Worm (Caenorhabditis elegans) whole organism, L4 larva: Measurements from ENCODE around the gene col-14.

ENCODE experiments used
- D1046.2 ChIP-seq: fragments of 200-800 bp; sonication (Bioruptor generic); IDR thresholded peaks from 2 replicates; pipeline ENCODE4 v1.3.6; 2022; ENCODE audit warnings: missing genetic modification characterization, missing compliant biosample characterization
- F44E2.7 ChIP-seq: fragments of 200-800 bp; sonication (Bioruptor generic); IDR thresholded peaks from 2 replicates; pipeline ENCODE4 v2.1.2; 2022; ENCODE audit warnings: missing genetic modification characterization, missing compliant biosample characterization
- T20F7.1 ChIP-seq: fragments of 200-800 bp; sonication (Bioruptor generic); optimal IDR thresholded peaks from 2 replicates; lab custom pipeline; 2018; ENCODE audit warnings: mild to moderate bottlenecking, missing genetic modification characterization, missing compliant biosample characterization
- T26A8.4 ChIP-seq: fragments of 200-800 bp; sonication (Bioruptor generic); IDR thresholded peaks from 2 replicates; pipeline ENCODE4 v1.3.6; 2022; ENCODE audit warnings: missing genetic modification characterization, missing compliant biosample characterization
- Y5F2A.4 ChIP-seq: fragments of 200-800 bp; sonication (Bioruptor generic); optimal IDR thresholded peaks from 2 replicates; lab custom pipeline; 2018; ENCODE audit warnings: mild to moderate bottlenecking, missing genetic modification characterization, missing compliant biosample characterization
- aly-2 ChIP-seq: sonication (generic microtip); optimal IDR thresholded peaks from 2 replicates; lab custom pipeline; 2018; ENCODE audit warnings: missing biosample characterization, missing genetic modification characterization
- ama-1 ChIP-seq: fragments of 150-350 bp; optimal IDR thresholded peaks from 2 replicates; lab custom pipeline; 2014; ENCODE audit warnings: inconsistent platforms, mixed read lengths
- ceh-20 ChIP-seq: fragments of 200-800 bp; sonication (Bioruptor generic); IDR thresholded peaks from 2 replicates; pipeline ENCODE4 v1.3.6; 2022; ENCODE audit warnings: missing genetic modification reagents, missing genetic modification characterization, missing compliant biosample characterization
- ctbp-1 ChIP-seq: fragments of 200-800 bp; sonication (Bioruptor generic); IDR thresholded peaks from 2 replicates; pipeline ENCODE4 v1.3.6; 2022; ENCODE audit warnings: missing genetic modification reagents, missing genetic modification characterization, missing compliant biosample characterization
- dmd-8 ChIP-seq: fragments of 200-800 bp; sonication (Bioruptor generic); IDR thresholded peaks from 2 replicates; pipeline ENCODE4 v1.3.6; 2022; ENCODE audit warnings: missing genetic modification characterization, missing compliant biosample characterization
- dpl-1 ChIP-seq: fragments of 150-350 bp; optimal IDR thresholded peaks from 2 replicates; lab custom pipeline; 2014; ENCODE audit warnings: missing biosample characterization, missing genetic modification reagents, missing genetic modification characterization
- duxl-1 ChIP-seq: sonication (generic microtip); optimal IDR thresholded peaks from 2 replicates; lab custom pipeline; 2016; ENCODE audit warnings: mild to moderate bottlenecking, missing genetic modification characterization, moderate library complexity, missing compliant biosample characterization; ENCODE audit not compliant: poor library complexity
- dve-1 ChIP-seq: sonication (generic microtip); optimal IDR thresholded peaks from 2 replicates; lab custom pipeline; 2017; ENCODE audit warnings: antibody characterized with exemption, mild to moderate bottlenecking, missing genetic modification characterization, missing compliant biosample characterization; ENCODE audit not compliant: insufficient read depth
- egl-43 ChIP-seq: fragments of 200-800 bp; sonication (Bioruptor generic); IDR thresholded peaks from 2 replicates; pipeline ENCODE4 v1.3.6; 2022; ENCODE audit warnings: missing genetic modification reagents, missing genetic modification characterization, missing compliant biosample characterization
- fkh-10 ChIP-seq: fragments of 150-350 bp; optimal IDR thresholded peaks from 2 replicates; lab custom pipeline; 2014; ENCODE audit warnings: missing biosample characterization, missing genetic modification reagents, missing genetic modification characterization
- fos-1 ChIP-seq: fragments of 150-350 bp; optimal IDR thresholded peaks from 2 replicates; lab custom pipeline; 2014; ENCODE audit warnings: missing biosample characterization, missing genetic modification characterization
- hlh-11 ChIP-seq: fragments of 200-800 bp; sonication (Bioruptor generic); optimal IDR thresholded peaks from 2 replicates; lab custom pipeline; 2018; ENCODE audit warnings: mild to moderate bottlenecking, missing genetic modification characterization, missing compliant biosample characterization
- hlh-30 ChIP-seq: sonication (generic microtip); optimal IDR thresholded peaks from 2 replicates; lab custom pipeline; 2017; ENCODE audit warnings: antibody characterized with exemption, mild to moderate bottlenecking, missing genetic modification characterization, missing compliant biosample characterization; ENCODE audit not compliant: insufficient read depth
- jun-1 ChIP-seq: fragments of 150-350 bp; optimal IDR thresholded peaks from 2 replicates; lab custom pipeline; 2014; ENCODE audit warnings: missing biosample characterization, missing genetic modification reagents, missing genetic modification characterization
- lin-15B ChIP-seq: fragments of 150-350 bp; sonication (generic microtip); optimal IDR thresholded peaks from 3 replicates; lab custom pipeline; 2014; ENCODE audit warnings: missing biosample characterization, missing genetic modification characterization
- lin-38 ChIP-seq: fragments of 200-800 bp; sonication (Bioruptor generic); IDR thresholded peaks from 2 replicates; pipeline ENCODE4 v1.3.6; 2022; ENCODE audit warnings: missing genetic modification reagents, missing genetic modification characterization, missing compliant biosample characterization
- lin-39 ChIP-seq: fragments of 150-350 bp; optimal IDR thresholded peaks from 2 replicates; lab custom pipeline; 2014; ENCODE audit warnings: missing biosample characterization, missing genetic modification reagents, missing genetic modification characterization
- mdl-1 ChIP-seq, 2 experiments: fragments of 150-350 bp in 1 of 2; sonication (generic microtip) in 1 of 2; optimal IDR thresholded peaks; 2 replicates each; lab custom pipeline; 2014 to 2017; ENCODE audit warnings: missing biosample characterization in 2 of 2, missing genetic modification characterization in 2 of 2
- mdt-29 ChIP-seq: fragments of 200-800 bp; sonication (Bioruptor generic); IDR thresholded peaks from 2 replicates; pipeline ENCODE4 v1.3.6; 2022; ENCODE audit warnings: missing genetic modification reagents, missing genetic modification characterization, missing compliant biosample characterization
- mes-2 ChIP-seq: sonication (generic microtip); optimal IDR thresholded peaks from 2 replicates; lab custom pipeline; 2016; ENCODE audit warnings: missing genotype, mild to moderate bottlenecking, missing genetic modification characterization, missing compliant biosample characterization; ENCODE audit not compliant: poor library complexity, severe bottlenecking
- nhr-102 ChIP-seq: sonication (generic microtip); optimal IDR thresholded peaks from 2 replicates; lab custom pipeline; 2016; ENCODE audit warnings: mild to moderate bottlenecking, missing genetic modification characterization, moderate library complexity, missing compliant biosample characterization
- nhr-111 ChIP-seq: fragments of 200-800 bp; sonication (Bioruptor generic); optimal IDR thresholded peaks from 2 replicates; lab custom pipeline; 2018; ENCODE audit warnings: mild to moderate bottlenecking, missing genetic modification characterization, missing compliant biosample characterization
- nhr-25 ChIP-seq: sonication (generic microtip); optimal IDR thresholded peaks from 2 replicates; lab custom pipeline; 2017; ENCODE audit warnings: missing genetic modification characterization, mild to moderate bottlenecking, missing compliant biosample characterization, antibody characterized with exemption, moderate library complexity, borderline replicate concordance; ENCODE audit not compliant: insufficient read depth
- nhr-28 ChIP-seq: fragments of 150-350 bp; optimal IDR thresholded peaks from 2 replicates; lab custom pipeline; 2014; ENCODE audit warnings: missing biosample characterization, missing genetic modification characterization
- nhr-48 ChIP-seq: sonication (generic microtip); optimal IDR thresholded peaks from 2 replicates; lab custom pipeline; 2016; ENCODE audit warnings: mild to moderate bottlenecking, missing genetic modification characterization, missing compliant biosample characterization
- nhr-77 ChIP-seq: fragments of 150-350 bp; optimal IDR thresholded peaks from 2 replicates; lab custom pipeline; 2014; ENCODE audit warnings: missing biosample characterization, missing genetic modification characterization
- pha-4 ChIP-seq, 2 experiments: fragments of 150-350 bp in 1 of 2; fragments of 200-800 bp in 1 of 2; sonication (Bioruptor generic) in 1 of 2; IDR thresholded peaks in 1 of 2; optimal IDR thresholded peaks in 1 of 2; 2 replicates each; pipeline versions ENCODE4 v1.3.6 to Lab custom; 2014 to 2022; ENCODE audit warnings: missing genetic modification characterization in 2 of 2, missing genetic modification reagents in 2 of 2, missing biosample characterization in 1 of 2, missing compliant biosample characterization in 1 of 2
- sdz-12 ChIP-seq: fragments of 200-800 bp; sonication (Bioruptor generic); optimal IDR thresholded peaks from 2 replicates; lab custom pipeline; 2018; ENCODE audit warnings: mild to moderate bottlenecking, missing genetic modification characterization, missing compliant biosample characterization
- set-16 ChIP-seq: fragments of 200-800 bp; sonication (Bioruptor generic); IDR thresholded peaks from 2 replicates; pipeline ENCODE4 v1.3.6; 2022; ENCODE audit warnings: missing genetic modification reagents, missing genetic modification characterization, missing compliant biosample characterization
- snpc-1.2 ChIP-seq: fragments of 200-800 bp; sonication (Bioruptor generic); IDR thresholded peaks from 2 replicates; pipeline ENCODE4 v1.3.6; 2022; ENCODE audit warnings: missing genetic modification reagents, missing genetic modification characterization, missing compliant biosample characterization
- spr-3 ChIP-seq: fragments of 200-800 bp; sonication (Bioruptor generic); optimal IDR thresholded peaks from 2 replicates; lab custom pipeline; 2018; ENCODE audit warnings: mild to moderate bottlenecking, missing genetic modification characterization, missing compliant biosample characterization
- tag-97 ChIP-seq: fragments of 200-800 bp; sonication (Bioruptor generic); IDR thresholded peaks from 2 replicates; pipeline ENCODE4 v1.3.6; 2022; ENCODE audit warnings: missing genetic modification characterization, missing compliant biosample characterization
- unc-39 ChIP-seq: sonication (generic microtip); optimal IDR thresholded peaks from 2 replicates; lab custom pipeline; 2017; ENCODE audit warnings: missing biosample characterization, missing genetic modification characterization
- unc-62 ChIP-seq, 3 experiments: fragments of 150-350 bp in 1 of 3; sonication (generic microtip); optimal IDR thresholded peaks in 2 of 3; peaks in 1 of 3; 1 replicate in 1 of 3; 2 replicates in 2 of 3; lab custom pipeline; 2014 to 2017; ENCODE audit warnings: missing biosample characterization in 3 of 3, missing genetic modification characterization in 3 of 3, missing genetic modification reagents in 3 of 3, missing genotype in 1 of 3
- vab-7 ChIP-seq: fragments of 200-800 bp; sonication (Bioruptor generic); IDR thresholded peaks from 2 replicates; pipeline ENCODE4 v1.3.6; 2022; ENCODE audit warnings: missing genetic modification reagents, missing genetic modification characterization, missing compliant biosample characterization
- zfp-2 ChIP-seq: sonication (generic microtip); optimal IDR thresholded peaks from 2 replicates; lab custom pipeline; 2016; ENCODE audit warnings: mild to moderate bottlenecking, missing genetic modification characterization, missing compliant biosample characterization
- zfp-3 ChIP-seq: fragments of 200-800 bp; sonication (Bioruptor generic); conservative IDR thresholded peaks from 2 replicates; pipeline ENCODE4 v1.3.6; 2022; ENCODE audit warnings: missing genetic modification reagents, missing genetic modification characterization, missing compliant biosample characterization
- zip-11 ChIP-seq: fragments of 200-800 bp; sonication (Bioruptor generic); IDR thresholded peaks from 2 replicates; pipeline ENCODE4 v1.3.6; 2022; ENCODE audit warnings: missing genetic modification characterization, missing compliant biosample characterization
- ztf-7 ChIP-seq: fragments of 150-350 bp; optimal IDR thresholded peaks from 2 replicates; lab custom pipeline; 2014; ENCODE audit warnings: missing biosample characterization, missing genetic modification characterization

Gene col-14

DNA sequence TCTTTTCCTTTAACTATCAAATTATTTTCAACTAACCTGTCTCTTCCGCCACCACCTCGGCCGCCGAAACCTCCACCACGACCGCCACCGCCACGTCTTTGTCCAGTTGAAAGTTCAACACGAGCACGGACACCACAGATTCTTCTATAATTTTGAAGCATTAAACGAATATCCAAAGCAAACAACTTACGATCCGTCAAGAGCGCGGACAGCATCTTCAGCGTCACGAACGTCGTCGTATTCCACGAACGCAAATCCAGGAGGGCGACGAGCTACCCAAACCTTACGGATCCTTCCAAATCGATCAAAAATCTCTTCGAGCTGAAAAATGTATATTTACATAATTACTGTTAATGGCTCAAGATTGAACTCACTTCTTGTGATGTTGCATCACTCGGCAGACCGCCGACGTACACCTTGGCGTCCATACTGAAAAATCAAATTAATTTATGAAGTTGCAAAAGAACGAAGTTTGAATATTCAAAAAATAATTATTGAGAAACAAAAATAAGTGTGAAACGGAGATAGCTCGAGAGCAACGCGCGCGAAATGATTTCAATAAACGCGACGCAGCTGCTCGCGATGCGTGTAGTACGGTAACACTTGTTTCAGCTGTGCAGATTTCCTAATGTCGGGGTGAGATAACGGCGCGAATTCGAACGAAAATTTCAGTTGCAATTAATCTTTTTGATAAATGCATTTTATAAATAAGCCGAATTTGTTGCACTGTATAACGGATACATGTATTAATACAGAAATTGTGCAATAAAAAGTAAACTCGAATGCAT lies 37.8 kb downstream of the col-14 start, which contains the start of gene rsp-6 (continued):
- TF ChIP-seq zfp-3 (GFP tag; lab: Robert Waterston, UW) (0 out of 2 replicates have a peak, but pooled peaks have one; percentile 33), nhr-48 (tag; lab: Kevin White, UChicago) (peak; percentile 16), sdz-12 (no peak), unc-62 (GFP tag; optimal IDR thresholded peaks at IDR 0.05 in 1 of 2; lab: Kevin White, UChicago) (peak in 1 of 2 experiments; percentile 17), unc-62 (tag; optimal IDR thresholded peaks at IDR 0.05; lab: Kevin White, UChicago) (no peak), F44E2.7 (GFP tag; lab: Robert Waterston, UW) (no peak), hlh-11 (tag; lab: Kevin White, UChicago) (peak; percentile 90), dmd-8 (GFP tag; lab: Robert Waterston, UW) (no peak), fkh-10 (GFP tag; lab: Kevin White, UChicago) (peak; percentile 50), mdl-1 (tag; optimal IDR thresholded peaks at IDR 0.05; lab: Kevin White, UChicago) (peak in 1 of 2 experiments; percentile 59), set-16 (GFP tag; lab: Robert Waterston, UW) (no peak), pha-4 (GFP tag; IDR thresholded peaks at IDR 0.05; lab: Robert Waterston, UW) (peak; percentile 61), pha-4 (tag; optimal IDR thresholded peaks at IDR 0.05; lab: Kevin White, UChicago) (peak; percentile 43), mdt-29 (GFP tag; lab: Robert Waterston, UW) (no peak), lin-39 (tag; lab: Kevin White, UChicago) (no peak), nhr-77 (peak; percentile 78), egl-43 (GFP tag; lab: Robert Waterston, UW) (no peak), aly-2 (tag; lab: Kevin White, UChicago) (no peak), Y5F2A.4 (GFP tag; lab: Kevin White, UChicago) (no peak), D1046.2 (GFP tag; lab: Robert Waterston, UW) (peak; percentile 99), ctbp-1 (GFP tag; lab: Robert Waterston, UW) (peak; percentile 41; the same call in 1 of the 2 replicates), zfp-2 (tag; lab: Kevin White, UChicago) (peak; percentile 16), unc-39 (tag; lab: Kevin White, UChicago) (no peak), T26A8.4 (GFP tag; lab: Robert Waterston, UW) (peak; percentile 69), ama-1 (lab: Kevin White, UChicago) (peak; percentile 73), spr-3 (GFP tag; lab: Kevin White, UChicago) (no peak), jun-1 (tag; lab: Kevin White, UChicago) (peak; percentile 15), nhr-111 (GFP tag; lab: Kevin White, UChicago) (no peak), tag-97 (GFP tag; lab: Robert Waterston, UW) (no peak), dpl-1 (peak; percentile 92), ztf-7 (tag; lab: Kevin White, UChicago) (no peak), snpc-1.2 (0 out of 2 replicates have a peak, but pooled peaks have one; percentile 14), lin-38 (peak; percentile 86), nhr-25 (tag; lab: Kevin White, UChicago) (peak; percentile 29), zip-11 (GFP tag; lab: Robert Waterston, UW) (0 out of 2 replicates have a peak, but pooled peaks have one; percentile 11), nhr-28 (tag; lab: Kevin White, UChicago) (peak; percentile 60), nhr-102 (peak; percentile 61), fos-1 (tag; lab: Kevin White, UChicago) (no peak), hlh-30 (tag; lab: Kevin White, UChicago) (peak; percentile 84), duxl-1 (tag; lab: Kevin White, UChicago) (peak; percentile 44), T20F7.1 (GFP tag; lab: Kevin White, UChicago) (peak; percentile 81), mes-2 (tag; lab: Kevin White, UChicago) (peak; percentile 90), lin-15B (tag; lab: Kevin White, UChicago) (peak; percentile 51), dve-1 (tag; lab: Kevin White, UChicago) (peak; percentile 90), vab-7 (peak; percentile 58; the same call in 1 of the 2 replicates), ceh-20 (GFP tag; lab: Robert Waterston, UW) (no peak)
